Worm (Caenorhabditis elegans) whole organism, young adult: ENCODE measurements around the gene cyp-35D1.

Experiments
- B0336.3 ChIP-seq: fragments of 200-800 bp; sonication (Bioruptor generic); IDR thresholded peaks from 2 replicates; pipeline ENCODE4 v1.3.6; 2022; ENCODE audit warnings: missing genetic modification characterization, missing compliant biosample characterization
- C17E4.6 ChIP-seq: fragments of 200-800 bp; sonication (Bioruptor generic); IDR thresholded peaks from 2 replicates; pipeline ENCODE4 v1.3.6; 2022; ENCODE audit warnings: missing genetic modification reagents, missing genetic modification characterization, missing compliant biosample characterization
- F22D6.2 ChIP-seq: sonication (generic microtip); optimal IDR thresholded peaks from 2 replicates; lab custom pipeline; 2016; ENCODE audit warnings: mild to moderate bottlenecking, missing genetic modification characterization, missing compliant biosample characterization
- F57A8.1 ChIP-seq: fragments of 200-800 bp; sonication (Bioruptor generic); optimal IDR thresholded peaks from 2 replicates; lab custom pipeline; 2018; ENCODE audit warnings: mild to moderate bottlenecking, missing genetic modification characterization, moderate library complexity, missing compliant biosample characterization
- Y67H2A.10 ChIP-seq: fragments of 200-800 bp; sonication (Bioruptor generic); conservative IDR thresholded peaks from 2 replicates; pipeline ENCODE4 v1.3.6; 2022; ENCODE audit warnings: missing genetic modification reagents, missing genetic modification characterization, missing compliant biosample characterization
- ZK185.1 ChIP-seq: sonication (generic microtip); optimal IDR thresholded peaks from 2 replicates; lab custom pipeline; 2016; ENCODE audit warnings: mild to moderate bottlenecking, missing genetic modification characterization, missing compliant biosample characterization; ENCODE audit not compliant: poor library complexity, severe bottlenecking
- akir-1 ChIP-seq: fragments of 200-800 bp; sonication (Bioruptor generic); optimal IDR thresholded peaks from 2 replicates; lab custom pipeline; 2018; ENCODE audit warnings: mild to moderate bottlenecking, missing genetic modification characterization, moderate library complexity, missing compliant biosample characterization
- atf-7 ChIP-seq: sonication (generic microtip); optimal IDR thresholded peaks from 2 replicates; lab custom pipeline; 2017; ENCODE audit warnings: mild to moderate bottlenecking, missing genetic modification characterization, missing compliant biosample characterization
- cebp-1 ChIP-seq, 2 experiments: fragments of 200-800 bp in 1 of 2; sonication (Bioruptor generic) in 1 of 2; sonication (generic microtip) in 1 of 2; IDR thresholded peaks in 1 of 2; optimal IDR thresholded peaks in 1 of 2; 2 replicates each; pipeline versions ENCODE4 v1.3.6 to Lab custom; 2017 to 2022; ENCODE audit warnings: missing compliant biosample characterization in 2 of 2, missing genetic modification characterization in 2 of 2, mild to moderate bottlenecking in 1 of 2, missing genetic modification reagents in 1 of 2, moderate library complexity in 1 of 2
- ceh-100 ChIP-seq: fragments of 200-800 bp; sonication (Bioruptor generic); IDR thresholded peaks from 2 replicates; pipeline ENCODE4 v1.3.6; 2022; ENCODE audit warnings: missing genetic modification reagents, missing genetic modification characterization, missing compliant biosample characterization
- ceh-79 ChIP-seq: sonication (generic microtip); optimal IDR thresholded peaks from 2 replicates; lab custom pipeline; 2017; ENCODE audit warnings: mild to moderate bottlenecking, missing genetic modification characterization, missing compliant biosample characterization
- egl-18 ChIP-seq: fragments of 200-800 bp; sonication (Bioruptor generic); IDR thresholded peaks from 2 replicates; pipeline ENCODE4 v1.3.6; 2022; ENCODE audit warnings: missing genetic modification reagents, missing genetic modification characterization, missing compliant biosample characterization
- egl-44 ChIP-seq: fragments of 200-800 bp; sonication (Bioruptor generic); IDR thresholded peaks from 2 replicates; pipeline ENCODE4 v1.3.6; 2022; ENCODE audit warnings: missing genetic modification reagents, missing genetic modification characterization, missing compliant biosample characterization
- ekl-4 ChIP-seq: fragments of 200-800 bp; sonication (Bioruptor generic); IDR thresholded peaks from 2 replicates; pipeline ENCODE4 v1.3.6; 2022; ENCODE audit warnings: missing genetic modification reagents, missing genetic modification characterization, missing compliant biosample characterization
- hrde-1 ChIP-seq: sonication (generic microtip); optimal IDR thresholded peaks from 2 replicates; lab custom pipeline; 2016; ENCODE audit warnings: missing genetic modification characterization, mild to moderate bottlenecking, missing compliant biosample characterization, moderate library complexity, missing genotype, missing genetic modification reagents, borderline replicate concordance
- let-526 ChIP-seq: fragments of 200-800 bp; sonication (Bioruptor generic); IDR thresholded peaks from 2 replicates; pipeline ENCODE4 v1.3.6; 2022; ENCODE audit warnings: missing genetic modification reagents, missing genetic modification characterization, missing compliant biosample characterization
- let-607 ChIP-seq, 2 experiments: fragments of 200-800 bp in 1 of 2; sonication (Bioruptor generic) in 1 of 2; sonication (generic microtip) in 1 of 2; optimal IDR thresholded peaks; 2 replicates each; lab custom pipeline; 2016 to 2018; ENCODE audit warnings: mild to moderate bottlenecking in 2 of 2, missing compliant biosample characterization in 2 of 2, missing genetic modification characterization in 2 of 2, moderate library complexity in 2 of 2, missing genotype in 1 of 2
- lin-54 ChIP-seq: fragments of 200-800 bp; sonication (Bioruptor generic); optimal IDR thresholded peaks from 2 replicates; lab custom pipeline; 2018; ENCODE audit warnings: mild to moderate bottlenecking, missing genetic modification characterization, missing compliant biosample characterization
- lir-1 ChIP-seq: fragments of 200-800 bp; sonication (Bioruptor generic); conservative IDR thresholded peaks from 2 replicates; pipeline ENCODE4 v1.3.6; 2022; ENCODE audit warnings: missing genetic modification reagents, missing genetic modification characterization, missing compliant biosample characterization
- madf-10 ChIP-seq: sonication (generic microtip); optimal IDR thresholded peaks from 2 replicates; lab custom pipeline; 2016; ENCODE audit warnings: mild to moderate bottlenecking, missing genetic modification characterization, missing compliant biosample characterization
- mcd-1 ChIP-seq: fragments of 200-800 bp; sonication (Bioruptor generic); IDR thresholded peaks from 2 replicates; pipeline ENCODE4 v1.3.6; 2022; ENCODE audit warnings: missing genetic modification reagents, missing genetic modification characterization, missing compliant biosample characterization
- mxl-1 ChIP-seq: sonication (generic microtip); optimal IDR thresholded peaks from 2 replicates; lab custom pipeline; 2016; ENCODE audit warnings: missing genetic modification characterization, missing compliant biosample characterization
- nhr-120 ChIP-seq: fragments of 200-800 bp; sonication (Bioruptor generic); IDR thresholded peaks from 2 replicates; pipeline ENCODE4 v1.3.6; 2022; ENCODE audit warnings: missing genetic modification characterization, missing compliant biosample characterization
- nhr-80 ChIP-seq: sonication (generic microtip); optimal IDR thresholded peaks from 2 replicates; lab custom pipeline; 2016; ENCODE audit warnings: missing genetic modification characterization, missing compliant biosample characterization
- nhr-90 ChIP-seq: sonication (generic microtip); optimal IDR thresholded peaks from 2 replicates; lab custom pipeline; 2016; ENCODE audit warnings: missing genotype, mild to moderate bottlenecking, missing genetic modification characterization, missing compliant biosample characterization
- pha-4 ChIP-seq: fragments of 150-350 bp; sonication (generic microtip); optimal IDR thresholded peaks from 2 replicates; lab custom pipeline; 2014; ENCODE audit warnings: missing biosample characterization, missing genetic modification reagents, missing genetic modification characterization
- rec-8 ChIP-seq, 2 experiments: sonication (generic microtip); optimal IDR thresholded peaks; 2 replicates each; lab custom pipeline; 2016; ENCODE audit warnings: mild to moderate bottlenecking in 2 of 2, missing genetic modification characterization in 2 of 2, missing genetic modification reagents in 2 of 2, missing genotype in 2 of 2, missing biosample characterization in 1 of 2, missing compliant biosample characterization in 1 of 2, moderate library complexity in 1 of 2
- sdz-38 ChIP-seq: sonication (generic microtip); optimal IDR thresholded peaks from 2 replicates; lab custom pipeline; 2016; ENCODE audit warnings: missing genotype, missing genetic modification characterization, missing compliant biosample characterization
- snpc-1.3 ChIP-seq: sonication (generic microtip); optimal IDR thresholded peaks from 2 replicates; lab custom pipeline; 2017; ENCODE audit warnings: missing genetic modification characterization, mild to moderate bottlenecking, missing compliant biosample characterization, antibody characterized with exemption, moderate library complexity, missing genotype, missing genetic modification reagents; ENCODE audit not compliant: insufficient read depth
- snpc-4 ChIP-seq, 5 experiments: fragments of 150-350 bp in 1 of 5; sonication (generic microtip) in 4 of 5; optimal IDR thresholded peaks; 2 replicates each; lab custom pipeline; 2014 to 2018; ENCODE audit warnings: missing genetic modification characterization in 5 of 5, missing biosample characterization in 3 of 5, antibody characterized with exemption in 2 of 5, mild to moderate bottlenecking in 2 of 5, missing compliant biosample characterization in 2 of 5, missing genotype in 2 of 5, moderate library complexity in 2 of 5, missing genetic modification reagents in 1 of 5
- tbp1 ChIP-seq: fragments of 200-800 bp; sonication (Bioruptor generic); optimal IDR thresholded peaks from 2 replicates; lab custom pipeline; 2018; ENCODE audit warnings: mild to moderate bottlenecking, missing genetic modification characterization, missing compliant biosample characterization
- tbx-9 ChIP-seq: sonication (generic microtip); optimal IDR thresholded peaks from 2 replicates; lab custom pipeline; 2016; ENCODE audit warnings: borderline replicate concordance, missing genetic modification characterization, inconsistent platforms, missing compliant biosample characterization
- tlf-1 ChIP-seq: fragments of 200-800 bp; sonication (Bioruptor generic); optimal IDR thresholded peaks from 2 replicates; lab custom pipeline; 2018; ENCODE audit warnings: mild to moderate bottlenecking, missing genetic modification characterization, missing compliant biosample characterization
- ztf-22 ChIP-seq: fragments of 200-800 bp; sonication (Bioruptor generic); optimal IDR thresholded peaks from 2 replicates; lab custom pipeline; 2018; ENCODE audit warnings: mild to moderate bottlenecking, missing genetic modification characterization, moderate library complexity, missing compliant biosample characterization
- ztf-28 ChIP-seq: fragments of 200-800 bp; sonication (Bioruptor generic); IDR thresholded peaks from 2 replicates; pipeline ENCODE4 v1.3.6; 2022; ENCODE audit warnings: missing genetic modification reagents, missing genetic modification characterization, missing compliant biosample characterization

cyp-35D1 gene

DNA sequence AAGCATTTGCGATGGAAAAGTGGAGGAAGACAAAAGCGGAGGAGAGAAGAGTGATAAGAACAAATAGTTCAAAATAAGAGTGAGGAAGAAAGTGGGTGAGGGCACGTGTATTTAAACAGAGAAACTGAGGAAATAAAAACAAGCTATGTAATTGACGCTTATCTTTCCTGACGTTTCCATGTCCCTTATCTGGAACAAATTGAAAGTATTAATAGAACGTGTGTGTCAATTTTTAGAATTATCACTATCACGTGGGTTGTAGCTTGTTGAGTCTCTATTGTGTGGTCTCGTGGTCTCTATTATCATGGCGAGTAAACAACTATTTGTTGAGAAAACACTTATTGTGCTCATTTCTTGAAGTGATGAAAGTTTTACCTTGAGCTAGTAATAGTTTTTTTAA is 23.2 kb upstream of the cyp-35D1 start, which contains the start of gene T10C6.15:
Gene T10C6.15, minus strand, starts transcription at position 104 of the 400 bp plus-strand sequence.
- TF ChIP-seq hrde-1 (tag; lab: Kevin White, UChicago) (no peak), atf-7 (tag; lab: Kevin White, UChicago) (peak; percentile 66), rec-8 (tag; optimal IDR thresholded peaks at IDR 0.05; lab: Kevin White, UChicago) (no peak), tbx-9 (tag; lab: Kevin White, UChicago) (no peak), ZK185.1 (tag; lab: Kevin White, UChicago) (no peak), pha-4 (peak; percentile 70), tbp1 (peak; percentile 48), ceh-79 (tag; lab: Kevin White, UChicago) (no peak), ceh-100 (GFP tag; lab: Robert Waterston, UW) (no peak), let-607 (tag; optimal IDR thresholded peaks at IDR 0.05; lab: Kevin White, UChicago) (peak in 1 of 2 experiments; percentile 38), C17E4.6 (GFP tag; lab: Robert Waterston, UW) (no peak), B0336.3 (GFP tag; lab: Robert Waterston, UW) (0 out of 2 replicates have a peak, but pooled peaks have one; percentile 56), nhr-90 (tag; lab: Kevin White, UChicago) (no peak), Y67H2A.10 (no peak), ztf-28 (GFP tag; lab: Robert Waterston, UW) (no peak), mxl-1 (no peak), mcd-1 (GFP tag; lab: Robert Waterston, UW) (no peak), cebp-1 (GFP tag; IDR thresholded peaks at IDR 0.05; lab: Robert Waterston, UW) (no peak), cebp-1 (tag; optimal IDR thresholded peaks at IDR 0.05; lab: Kevin White, UChicago) (no peak), egl-44 (GFP tag; lab: Robert Waterston, UW) (0 out of 2 replicates have a peak, but pooled peaks have one; percentile 51), let-526 (GFP tag; lab: Robert Waterston, UW) (no peak), ekl-4 (GFP tag; lab: Robert Waterston, UW) (no peak), ztf-22 (peak; percentile 71), snpc-4 (GFP tag; optimal IDR thresholded peaks at IDR 0.05; lab: Kevin White, UChicago) (no peak), snpc-4 (tag; optimal IDR thresholded peaks at IDR 0.05; lab: Kevin White, UChicago) (peak in 1 of 4 experiments; percentile 9), lir-1 (GFP tag; lab: Robert Waterston, UW) (no peak), lin-54 (GFP tag; lab: Kevin White, UChicago) (no peak), nhr-80 (peak; percentile 83), akir-1 (GFP tag; lab: Kevin White, UChicago) (no peak), tlf-1 (no peak), madf-10 (tag; lab: Kevin White, UChicago) (peak; percentile 18)

DNA sequence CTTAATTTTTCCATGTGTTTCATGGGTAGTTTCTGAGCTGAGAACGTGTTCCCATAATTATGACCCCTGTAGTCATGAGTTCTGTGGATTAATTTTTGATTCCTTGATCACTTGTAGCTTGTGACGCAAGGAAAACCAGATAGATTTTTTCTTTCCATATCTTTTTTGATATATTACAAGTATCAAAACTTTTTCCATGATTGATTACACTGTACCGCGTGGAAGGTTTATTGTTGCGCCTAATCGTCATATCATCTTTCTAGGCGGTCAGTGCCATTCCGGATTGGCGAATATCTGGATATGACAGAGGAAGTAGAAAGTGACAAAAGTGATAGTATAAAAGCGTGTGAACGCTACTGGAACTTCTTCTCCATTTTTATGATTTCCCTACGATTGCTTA is 22.5 kb upstream of the cyp-35D1 start, which contains the start of gene ZK285.2:
Gene ZK285.2, plus strand, starts transcription at position 301 of the 400 bp plus-strand sequence.
- TF ChIP-seq F22D6.2 (tag; lab: Kevin White, UChicago) (no peak), snpc-1.3 (tag; lab: Kevin White, UChicago) (no peak), egl-18 (no peak), ztf-22 (no peak), tbp1 (no peak), F57A8.1 (GFP tag; lab: Kevin White, UChicago) (no peak), nhr-120 (GFP tag; lab: Robert Waterston, UW) (no peak), sdz-38 (tag; lab: Kevin White, UChicago) (no peak)
- TF ChIP-seq, all 124 proteins: peak for 0
